Worm (Caenorhabditis elegans) whole organism, early embryonic: ENCODE data around the gene srh-159.

Experiments
- B0310.2 ChIP-seq: sonication (generic microtip); optimal IDR thresholded peaks from 2 replicates; lab custom pipeline; 2016; ENCODE audit warnings: mild to moderate bottlenecking, missing genetic modification characterization, missing compliant biosample characterization
- ama-1 ChIP-seq: fragments of 150-350 bp; optimal IDR thresholded peaks from 2 replicates; lab custom pipeline; 2014
- ceh-13 ChIP-seq: fragments of 200-800 bp; sonication (Bioruptor generic); optimal IDR thresholded peaks from 2 replicates; lab custom pipeline; 2018; ENCODE audit warnings: mild to moderate bottlenecking, missing genetic modification characterization, missing compliant biosample characterization
- ets-7 ChIP-seq: sonication (generic microtip); optimal IDR thresholded peaks from 2 replicates; lab custom pipeline; 2016; ENCODE audit warnings: missing genotype, missing genetic modification characterization, missing compliant biosample characterization
- scrt-1 ChIP-seq: fragments of 200-800 bp; sonication (Bioruptor generic); IDR thresholded peaks from 2 replicates; pipeline ENCODE4 v1.3.6; 2022; ENCODE audit warnings: missing genetic modification characterization, missing compliant biosample characterization
- sea-1 ChIP-seq: fragments of 200-800 bp; sonication (Bioruptor generic); conservative IDR thresholded peaks from 2 replicates; pipeline ENCODE4 v1.3.6; 2022; ENCODE audit warnings: missing genetic modification characterization, missing compliant biosample characterization
- tbx-37 ChIP-seq: fragments of 200-800 bp; sonication (Bioruptor generic); conservative IDR thresholded peaks from 2 replicates; pipeline ENCODE4 v1.3.6; 2022; ENCODE audit warnings: missing genetic modification reagents, missing genetic modification characterization, missing compliant biosample characterization
- tra-4 ChIP-seq: sonication (generic microtip); optimal IDR thresholded peaks from 2 replicates; lab custom pipeline; 2017; ENCODE audit warnings: missing genetic modification characterization, missing compliant biosample characterization

- TF ChIP-seq ama-1: no peak
- TF ChIP-seq tra-4 (tag; lab: Kevin White, UChicago): no peak
- TF ChIP-seq tbx-37 (GFP tag; lab: Robert Waterston, UW): no peak
- TF ChIP-seq ets-7 (tag; lab: Kevin White, UChicago): no peak
- TF ChIP-seq B0310.2 (tag; lab: Kevin White, UChicago): no peak
- no peak for TF ChIP-seq sea-1
- no peak for TF ChIP-seq ceh-13 (GFP tag; lab: Kevin White, UChicago)
- TF ChIP-seq scrt-1 (GFP tag; lab: Robert Waterston, UW): no peak
These were observed 30.9 kb upstream of the srh-159 start for ce11 chrV:17151292-17151691.
